Fruit fly (Drosophila melanogaster) whole organism, embryonic: ENCODE measurements around the gene Scgbeta.

ENCODE experiments used
- CG10959 ChIP-seq: fragments of 200-800 bp; sonication (Bioruptor generic); IDR thresholded peaks from 2 replicates; pipeline ENCODE4 v1.3.6; 2022; ENCODE audit warnings: missing biosample characterization, missing genetic modification characterization
- CG2199 ChIP-seq: fragments of 200-800 bp; sonication (Bioruptor generic); IDR thresholded peaks from 3 replicates; pipeline ENCODE4 v1.3.6; 2022; ENCODE audit warnings: missing biosample characterization, missing genetic modification characterization
- MBD-R2 ChIP-seq: fragments of 200-800 bp; sonication (Bioruptor generic); IDR thresholded peaks from 2 replicates; pipeline ENCODE4 v1.3.6; 2022; ENCODE audit warnings: missing biosample characterization, missing genetic modification characterization
- Ptx1 ChIP-seq: fragments of 200-800 bp; sonication (Bioruptor generic); IDR thresholded peaks from 2 replicates; pipeline ENCODE4 v1.3.6; 2022; ENCODE audit warnings: missing biosample characterization, missing genetic modification characterization
- Scr ChIP-seq: fragments of 200-800 bp; sonication (Bioruptor generic); IDR thresholded peaks from 2 replicates; pipeline ENCODE4 v1.3.6; 2022; ENCODE audit warnings: missing biosample characterization, missing genetic modification characterization; ENCODE audit not compliant: partially characterized antibody
- aop ChIP-seq: fragments of 200-800 bp; sonication (Bioruptor generic); IDR thresholded peaks from 2 replicates; pipeline ENCODE4 v1.3.6; 2022; ENCODE audit warnings: missing biosample characterization, missing genetic modification characterization
- bab2 ChIP-seq: fragments of 200-800 bp; sonication (Bioruptor generic); optimal IDR thresholded peaks from 2 replicates; lab custom pipeline; 2016; ENCODE audit warnings: missing biosample characterization, missing genetic modification characterization
- psq ChIP-seq: fragments of 200-800 bp; sonication (Bioruptor generic); optimal IDR thresholded peaks from 2 replicates; lab custom pipeline; 2017; ENCODE audit warnings: missing biosample characterization, missing genetic modification characterization
- unpg ChIP-seq: fragments of 200-800 bp; sonication (Bioruptor generic); optimal IDR thresholded peaks from 3 replicates; lab custom pipeline; 2018; ENCODE audit warnings: missing biosample characterization, mild to moderate bottlenecking, missing genetic modification characterization, moderate library complexity

DNA sequence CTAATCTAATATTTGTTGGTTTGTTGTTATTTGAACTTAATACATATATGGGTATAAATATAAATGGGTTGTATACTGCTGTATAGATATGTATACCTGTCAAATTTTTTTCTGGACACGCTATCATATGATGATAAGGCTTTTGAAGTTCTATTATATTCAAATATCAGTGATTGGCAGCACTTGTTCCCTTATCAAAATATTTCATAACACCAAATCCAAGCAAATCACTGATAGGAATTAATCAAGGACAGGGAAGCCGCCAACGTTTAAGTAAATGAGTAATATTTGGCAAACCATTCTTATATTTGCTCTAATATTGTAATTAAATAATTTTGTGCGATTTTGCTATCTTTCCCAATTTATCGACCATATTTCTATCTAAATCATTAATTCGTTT lies 43.0 kb downstream of the Scgbeta start:
- TF ChIP-seq psq (no peak), unpg (GFP tag; lab: Kevin White, UChicago) (no peak), CG2199 (no peak), bab2 (GFP tag; lab: Kevin White, UChicago) (no peak), MBD-R2 (GFP tag; lab: Robert Waterston, UW) (no peak), Scr (GFP tag; lab: Robert Waterston, UW) (no peak), aop (GFP tag; lab: Robert Waterston, UW) (no peak), CG10959 (GFP tag; lab: Robert Waterston, UW) (no peak), Ptx1 (GFP tag; lab: Robert Waterston, UW) (no peak)
